Worm (Caenorhabditis elegans) whole organism, L4 larva: ENCODE data around the gene rpi-1.

Experiments used
- lin-39 ChIP-seq: fragments of 150-350 bp; optimal IDR thresholded peaks from 2 replicates; lab custom pipeline; 2014; ENCODE audit warnings: missing biosample characterization, missing genetic modification reagents, missing genetic modification characterization
- nhr-28 ChIP-seq: fragments of 150-350 bp; optimal IDR thresholded peaks from 2 replicates; lab custom pipeline; 2014; ENCODE audit warnings: missing biosample characterization, missing genetic modification characterization
- skn-1 ChIP-seq: fragments of 150-350 bp; optimal IDR thresholded peaks from 2 replicates; lab custom pipeline; 2014; ENCODE audit warnings: missing biosample characterization, missing genetic modification characterization

- TF ChIP-seq skn-1 (tag; lab: Kevin White, UChicago) (no peak), nhr-28 (tag; lab: Kevin White, UChicago) (no peak), lin-39 (no peak)
Observed at ce11 chrII:13984551-13984950, 22.3 kb upstream of the rpi-1 start, which contains the start of gene sre-47.
